Worm (Caenorhabditis elegans): Measurements from ENCODE around the gene zmp-1.

- no peak for TF ChIP-seq tbx-7 (tag; optimal IDR thresholded peaks at IDR 0.05)
- TF ChIP-seq unc-86 (tag; optimal IDR thresholded peaks at IDR 0.05): no peak
- TF ChIP-seq nhr-11 (tag; optimal IDR thresholded peaks at IDR 0.05): no peak
Measured at ce11 chrIII:5915926-5916325, 16.8 kb downstream of the zmp-1 start.

Data from whole organism, late embryonic.